Fruit fly (Drosophila melanogaster) whole organism, prepupa: ENCODE measurements around the gene CG15930.

ENCODE experiments used
- CG10631 ChIP-seq: fragments of 200-800 bp; sonication (Bioruptor generic); optimal IDR thresholded peaks from 2 replicates; lab custom pipeline; 2016; ENCODE audit warnings: missing biosample characterization, missing genetic modification characterization
- CG10669 ChIP-seq: fragments of 200-800 bp; sonication (Bioruptor generic); optimal IDR thresholded peaks from 3 replicates; lab custom pipeline; 2018; ENCODE audit warnings: missing biosample characterization, mild to moderate bottlenecking, missing genetic modification characterization, moderate library complexity
- CG11294 ChIP-seq: fragments of 200-800 bp; sonication (Bioruptor generic); IDR thresholded peaks from 2 replicates; pipeline ENCODE4 v1.3.6; 2022; ENCODE audit warnings: missing biosample characterization, missing genetic modification characterization
- CG11902 ChIP-seq: fragments of 200-800 bp; sonication (Bioruptor generic); optimal IDR thresholded peaks from 3 replicates; lab custom pipeline; 2016; ENCODE audit warnings: missing biosample characterization, missing genetic modification characterization
- CG15336 ChIP-seq: fragments of 200-800 bp; sonication (Bioruptor generic); IDR thresholded peaks from 2 replicates; pipeline ENCODE4 v1.3.6; 2022; ENCODE audit warnings: missing biosample characterization, missing genetic modification characterization
- CG1621 ChIP-seq: fragments of 200-800 bp; sonication (Bioruptor generic); optimal IDR thresholded peaks from 3 replicates; lab custom pipeline; 2018; ENCODE audit warnings: missing biosample characterization, mild to moderate bottlenecking, missing genetic modification characterization
- CG16779 ChIP-seq: fragments of 200-800 bp; sonication (Bioruptor generic); optimal IDR thresholded peaks from 3 replicates; lab custom pipeline; 2017; ENCODE audit warnings: missing biosample characterization, mild to moderate bottlenecking, missing genetic modification characterization
- CG3032 ChIP-seq: fragments of 200-800 bp; optimal IDR thresholded peaks from 2 replicates; lab custom pipeline; 2019; ENCODE audit warnings: missing biosample characterization, mild to moderate bottlenecking, missing genetic modification characterization, moderate library complexity
- CG32006 ChIP-seq: fragments of 200-800 bp; sonication (Bioruptor generic); optimal IDR thresholded peaks from 3 replicates; lab custom pipeline; 2017; ENCODE audit warnings: missing biosample characterization, mild to moderate bottlenecking, missing genetic modification characterization
- CG34406 ChIP-seq: fragments of 200-800 bp; sonication (Bioruptor generic); optimal IDR thresholded peaks from 3 replicates; lab custom pipeline; 2016; ENCODE audit warnings: missing biosample characterization, missing genetic modification characterization
- CG3919 ChIP-seq: fragments of 200-800 bp; sonication (Bioruptor generic); optimal IDR thresholded peaks from 3 replicates; lab custom pipeline; 2016; ENCODE audit warnings: missing biosample characterization, missing genetic modification characterization
- CG4318 ChIP-seq: fragments of 200-800 bp; sonication (Bioruptor generic); optimal IDR thresholded peaks from 3 replicates; lab custom pipeline; 2017; ENCODE audit warnings: missing biosample characterization, mild to moderate bottlenecking, missing genetic modification characterization
- CG6163 ChIP-seq: fragments of 200-800 bp; sonication (Bioruptor generic); IDR thresholded peaks from 3 replicates; pipeline ENCODE4 v1.3.6; 2022; ENCODE audit warnings: missing biosample characterization, missing genetic modification characterization
- CG6276 ChIP-seq: fragments of 200-800 bp; sonication (Bioruptor generic); optimal IDR thresholded peaks from 2 replicates; lab custom pipeline; 2017; ENCODE audit warnings: missing biosample characterization, mild to moderate bottlenecking, missing genetic modification characterization
- CG6808 ChIP-seq: fragments of 200-800 bp; sonication (Bioruptor generic); optimal IDR thresholded peaks from 3 replicates; lab custom pipeline; 2017; ENCODE audit warnings: missing biosample characterization, missing genetic modification characterization, mild to moderate bottlenecking, moderate library complexity, missing genetic modification reagents
- CG6854 ChIP-seq: fragments of 200-800 bp; sonication (Bioruptor generic); optimal IDR thresholded peaks from 2 replicates; lab custom pipeline; 2017; ENCODE audit warnings: missing biosample characterization, mild to moderate bottlenecking, missing genetic modification characterization
- CG7368 ChIP-seq: fragments of 200-800 bp; sonication (Bioruptor generic); optimal IDR thresholded peaks from 3 replicates; lab custom pipeline; 2016; ENCODE audit warnings: missing biosample characterization, missing genetic modification characterization
- CG8119 ChIP-seq: fragments of 200-800 bp; sonication (Bioruptor generic); IDR thresholded peaks from 3 replicates; pipeline ENCODE4 v1.3.6; 2022; ENCODE audit warnings: missing biosample characterization, missing genetic modification characterization
- CG8319 ChIP-seq: fragments of 200-800 bp; sonication (Bioruptor generic); optimal IDR thresholded peaks from 3 replicates; lab custom pipeline; 2016; ENCODE audit warnings: missing biosample characterization, missing genetic modification characterization
- Eip78C ChIP-seq: fragments of 200-800 bp; sonication (Bioruptor generic); peaks from one replicate; lab custom pipeline; 2016; ENCODE audit warnings: missing biosample characterization, missing genetic modification characterization
- Eip93F ChIP-seq: fragments of 200-800 bp; sonication (Bioruptor generic); optimal IDR thresholded peaks from 2 replicates; lab custom pipeline; 2016; ENCODE audit warnings: missing biosample characterization, mild to moderate bottlenecking, missing genetic modification characterization
- Ets21C ChIP-seq: fragments of 200-800 bp; sonication (Bioruptor generic); optimal IDR thresholded peaks from 3 replicates; lab custom pipeline; 2016; ENCODE audit warnings: missing biosample characterization, missing genetic modification characterization
- Ets96B ChIP-seq: fragments of 200-800 bp; optimal IDR thresholded peaks from 2 replicates; lab custom pipeline; 2019; ENCODE audit warnings: missing biosample characterization, mild to moderate bottlenecking, missing genetic modification characterization, moderate library complexity
- Gug ChIP-seq: fragments of 200-800 bp; sonication (Bioruptor generic); IDR thresholded peaks from 2 replicates; pipeline ENCODE4 v1.3.6; 2022; ENCODE audit warnings: missing biosample characterization, missing genetic modification characterization
- Hr38 ChIP-seq: sonication (Bioruptor generic); optimal IDR thresholded peaks from 2 replicates; lab custom pipeline; 2016; ENCODE audit warnings: missing biosample characterization, missing genetic modification characterization
- Hr4 ChIP-seq: fragments of 200-800 bp; sonication (Bioruptor generic); optimal IDR thresholded peaks from 3 replicates; lab custom pipeline; 2016; ENCODE audit warnings: missing biosample characterization, missing genetic modification characterization
- Lpt ChIP-seq: fragments of 200-800 bp; sonication (Bioruptor generic); optimal IDR thresholded peaks from 3 replicates; lab custom pipeline; 2016; ENCODE audit warnings: missing biosample characterization, missing genetic modification characterization
- Met ChIP-seq: fragments of 200-800 bp; sonication (Bioruptor generic); optimal IDR thresholded peaks from 3 replicates; lab custom pipeline; 2016; ENCODE audit warnings: missing biosample characterization, missing genetic modification characterization
- OdsH ChIP-seq: fragments of 200-800 bp; sonication (Bioruptor generic); optimal IDR thresholded peaks from 3 replicates; lab custom pipeline; 2016; ENCODE audit warnings: missing biosample characterization, missing genetic modification characterization
- Smox ChIP-seq: fragments of 200-800 bp; sonication (Bioruptor generic); optimal IDR thresholded peaks from 3 replicates; lab custom pipeline; 2016; ENCODE audit warnings: missing biosample characterization, missing genetic modification characterization
- Sox102F ChIP-seq: fragments of 200-800 bp; sonication (Bioruptor generic); optimal IDR thresholded peaks from 2 replicates; lab custom pipeline; 2016; ENCODE audit warnings: missing biosample characterization, mild to moderate bottlenecking, missing genetic modification characterization
- Sox14 ChIP-seq: fragments of 200-800 bp; sonication (Bioruptor generic); optimal IDR thresholded peaks from 3 replicates; lab custom pipeline; 2016; ENCODE audit warnings: missing biosample characterization, missing genetic modification characterization
- Sox15 ChIP-seq: fragments of 200-800 bp; sonication (Bioruptor generic); optimal IDR thresholded peaks from 3 replicates; lab custom pipeline; 2016; ENCODE audit warnings: missing biosample characterization, missing genetic modification characterization
- achi ChIP-seq: fragments of 200-800 bp; sonication (Bioruptor generic); optimal IDR thresholded peaks from 3 replicates; lab custom pipeline; 2016; ENCODE audit warnings: missing biosample characterization, missing genetic modification characterization
- dac ChIP-seq: fragments of 200-800 bp; sonication (Bioruptor generic); optimal IDR thresholded peaks from 2 replicates; lab custom pipeline; 2017; ENCODE audit warnings: missing biosample characterization, mild to moderate bottlenecking, missing genetic modification characterization
- dsx ChIP-seq: fragments of 200-800 bp; optimal IDR thresholded peaks from 3 replicates; lab custom pipeline; 2019; ENCODE audit warnings: missing biosample characterization, mild to moderate bottlenecking, missing genetic modification characterization, moderate library complexity; ENCODE audit not compliant: poor library complexity, severe bottlenecking
- eg ChIP-seq: fragments of 200-800 bp; sonication (Bioruptor generic); IDR thresholded peaks from 3 replicates; pipeline ENCODE4 v1.3.6; 2022; ENCODE audit warnings: missing biosample characterization, missing genetic modification characterization
- fd59A ChIP-seq: fragments of 200-800 bp; sonication (Bioruptor generic); optimal IDR thresholded peaks from 2 replicates; lab custom pipeline; 2017; ENCODE audit warnings: missing biosample characterization, mild to moderate bottlenecking, missing genetic modification characterization, missing genetic modification reagents
- fd85E ChIP-seq: fragments of 200-800 bp; sonication (Bioruptor generic); optimal IDR thresholded peaks from 3 replicates; lab custom pipeline; 2016; ENCODE audit warnings: missing biosample characterization, missing genetic modification characterization
- fkh ChIP-seq: fragments of 200-800 bp; sonication (Bioruptor generic); optimal IDR thresholded peaks from 3 replicates; lab custom pipeline; 2017; ENCODE audit warnings: missing biosample characterization, mild to moderate bottlenecking, missing genetic modification characterization, moderate library complexity
- salr ChIP-seq, 2 experiments: fragments of 200-800 bp; sonication (Bioruptor generic); optimal IDR thresholded peaks; 3 replicates each; lab custom pipeline; 2016 to 2018; ENCODE audit warnings: missing biosample characterization in 2 of 2, missing genetic modification characterization in 2 of 2, mild to moderate bottlenecking in 1 of 2
- ss ChIP-seq, 2 experiments: fragments of 200-800 bp; sonication (Bioruptor generic); optimal IDR thresholded peaks; 2 replicates in 1 of 2; 3 replicates in 1 of 2; lab custom pipeline; 2017 to 2018; ENCODE audit warnings: mild to moderate bottlenecking in 2 of 2, missing biosample characterization in 2 of 2, missing genetic modification characterization in 2 of 2, moderate library complexity in 1 of 2
- vri ChIP-seq: fragments of 200-800 bp; sonication (Bioruptor generic); optimal IDR thresholded peaks from 3 replicates; lab custom pipeline; 2016; ENCODE audit warnings: missing biosample characterization, mild to moderate bottlenecking, missing genetic modification characterization

CG15930 gene

dm6 chrX:5339970-5340369, 22.9 kb upstream of the CG15930 start, which contains the start of gene SK:
SK (plus strand) TSS chrX:5340236.
- TF ChIP-seq CG3919 (no peak), Sox14 (no peak), Smox (GFP tag; lab: Kevin White, UChicago) (no peak), CG6276 (no peak), CG1621 (tag; lab: Kevin White, UChicago) (no peak), CG11294 (GFP tag; lab: Robert Waterston, UW) (no peak), CG3032 (tag; lab: Kevin White, UChicago) (no peak), dac (GFP tag; lab: Kevin White, UChicago) (no peak), eg (GFP tag; lab: Robert Waterston, UW) (peak; percentile 27; the same call in 1 of the 3 replicates), CG6854 (GFP tag; lab: Kevin White, UChicago) (no peak), Hr4 (GFP tag; lab: Kevin White, UChicago) (no peak), CG15336 (GFP tag; lab: Robert Waterston, UW) (peak; percentile 19; the same call in 1 of the 2 replicates), CG6163 (GFP tag; lab: Robert Waterston, UW) (0 out of 3 replicates have a peak, but pooled peaks have one; percentile 21)

- TF ChIP-seq CG32006 (GFP tag; lab: Kevin White, UChicago): peak; percentile 27
- TF ChIP-seq fkh (GFP tag; lab: Kevin White, UChicago): no peak
Observed at dm6 chrX:5338435-5338834, 21.3 kb upstream of the CG15930 start.

- TF ChIP-seq CG3919 (no peak), Sox102F (GFP tag; lab: Kevin White, UChicago) (no peak), CG10631 (GFP tag; lab: Kevin White, UChicago) (no peak), CG6276 (no peak), CG6163 (GFP tag; lab: Robert Waterston, UW) (no peak), CG8319 (GFP tag; lab: Kevin White, UChicago) (peak; percentile 20)
Observed at dm6 chrX:5337316-5337715, 20.2 kb upstream of the CG15930 start.

dm6 chrX:5336722-5337121, 19.6 kb upstream of the CG15930 start:
- peak; percentile 21 for TF ChIP-seq Ets96B
- peak; percentile 29 for TF ChIP-seq CG1621 (tag; lab: Kevin White, UChicago)
- peak; percentile 16 for TF ChIP-seq CG4318 (GFP tag; lab: Kevin White, UChicago)
- TF ChIP-seq Met (GFP tag; lab: Kevin White, UChicago): peak; percentile 57
- TF ChIP-seq Hr4 (GFP tag; lab: Kevin White, UChicago): peak; percentile 19
- TF ChIP-seq achi (GFP tag; lab: Kevin White, UChicago): peak; percentile 57
- TF ChIP-seq CG6163 (GFP tag; lab: Robert Waterston, UW): 0 out of 3 replicates have a peak, but pooled peaks have one; percentile 25
- TF ChIP-seq fd59A (GFP tag; lab: Kevin White, UChicago): peak; percentile 26
- peak; percentile 53 for TF ChIP-seq OdsH (GFP tag; lab: Kevin White, UChicago)
- TF ChIP-seq CG6808 (GFP tag; lab: Kevin White, UChicago): peak; percentile 22
- peak; percentile 60 for TF ChIP-seq CG32006 (GFP tag; lab: Kevin White, UChicago)
- TF ChIP-seq CG10669 (GFP tag; lab: Kevin White, UChicago): peak; percentile 34
- peak; percentile 68 for TF ChIP-seq CG34406
- peak; percentile 54 for TF ChIP-seq CG15336 (GFP tag; lab: Robert Waterston, UW)
- no peak for TF ChIP-seq fd85E (GFP tag; lab: Kevin White, UChicago)
- TF ChIP-seq CG8319 (GFP tag; lab: Kevin White, UChicago): peak; percentile 23
- TF ChIP-seq Lpt (GFP tag; lab: Kevin White, UChicago): no peak
- TF ChIP-seq CG8119 (GFP tag; lab: Robert Waterston, UW): peak; percentile 67
- peak; percentile 9 for TF ChIP-seq CG7368 (GFP tag; lab: Kevin White, UChicago)
- TF ChIP-seq CG3032 (tag; lab: Kevin White, UChicago): no peak
- TF ChIP-seq fkh (GFP tag; lab: Kevin White, UChicago): no peak
- TF ChIP-seq Ets21C (GFP tag; lab: Kevin White, UChicago): peak; percentile 47
- no peak for TF ChIP-seq Eip78C (GFP tag; lab: Kevin White, UChicago)
- peak; percentile 77 for TF ChIP-seq CG6854 (GFP tag; lab: Kevin White, UChicago)
- peak; percentile 15 for TF ChIP-seq vri (GFP tag; lab: Kevin White, UChicago)
- peak; percentile 54 for TF ChIP-seq CG3919
- TF ChIP-seq Sox15 (GFP tag; lab: Kevin White, UChicago): peak; percentile 63
- peak; percentile 43; the same call in 1 of the 3 replicates for TF ChIP-seq eg (GFP tag; lab: Robert Waterston, UW)
- no peak for TF ChIP-seq ss (GFP tag; optimal IDR thresholded peaks at IDR 0.05; lab: Kevin White, UChicago)
- no peak for TF ChIP-seq Hr38
- TF ChIP-seq CG16779 (tag; lab: Kevin White, UChicago): no peak
- TF ChIP-seq salr (GFP tag; optimal IDR thresholded peaks at IDR 0.05; lab: Kevin White, UChicago): no peak
- TF ChIP-seq Eip93F (GFP tag; lab: Kevin White, UChicago): no peak
- peak; percentile 54 for TF ChIP-seq Sox14
- TF ChIP-seq Gug (GFP tag; lab: Robert Waterston, UW): no peak
- no peak for TF ChIP-seq dsx (GFP tag; lab: Kevin White, UChicago)
- TF ChIP-seq CG11902 (GFP tag; lab: Kevin White, UChicago): peak; percentile 63
